Worm (Caenorhabditis elegans) whole organism, L3 larva: ENCODE data around the gene pch-2.

Experiments
- R02D3.7 ChIP-seq: fragments of 150-350 bp; optimal IDR thresholded peaks from 2 replicates; lab custom pipeline; 2014; ENCODE audit warnings: missing biosample characterization, missing genetic modification characterization
- ZK546.5 ChIP-seq: sonication (generic microtip); optimal IDR thresholded peaks from 2 replicates; lab custom pipeline; 2017; ENCODE audit warnings: missing biosample characterization, missing genetic modification characterization
- ceh-16 ChIP-seq: sonication (generic microtip); optimal IDR thresholded peaks from 2 replicates; lab custom pipeline; 2017; ENCODE audit warnings: missing biosample characterization, missing genetic modification characterization
- ceh-28 ChIP-seq: fragments of 150-350 bp; optimal IDR thresholded peaks from 2 replicates; lab custom pipeline; 2014; ENCODE audit warnings: missing biosample characterization, missing genetic modification reagents, missing genetic modification characterization
- ceh-82 ChIP-seq: fragments of 150-350 bp; optimal IDR thresholded peaks from 2 replicates; lab custom pipeline; 2014; ENCODE audit warnings: missing biosample characterization, missing genetic modification characterization
- ceh-9 ChIP-seq: sonication (generic microtip); optimal IDR thresholded peaks from 2 replicates; lab custom pipeline; 2018; ENCODE audit warnings: missing biosample characterization, missing genetic modification characterization
- daf-12 ChIP-seq: fragments of 150-350 bp; optimal IDR thresholded peaks from 2 replicates; lab custom pipeline; 2014; ENCODE audit warnings: missing biosample characterization, missing genetic modification reagents, missing genetic modification characterization
- egl-27 ChIP-seq: sonication (generic microtip); optimal IDR thresholded peaks from 4 replicates; lab custom pipeline; 2017; ENCODE audit warnings: missing biosample characterization, missing genetic modification reagents, missing genetic modification characterization
- egl-5 ChIP-seq: fragments of 150-350 bp; optimal IDR thresholded peaks from 2 replicates; lab custom pipeline; 2017; ENCODE audit warnings: missing biosample characterization, missing genetic modification reagents, missing genetic modification characterization, inconsistent platforms
- elt-1 ChIP-seq: fragments of 150-350 bp; optimal IDR thresholded peaks from 2 replicates; lab custom pipeline; 2014; ENCODE audit warnings: missing biosample characterization, missing genetic modification characterization
- elt-2 ChIP-seq: sonication (generic microtip); optimal IDR thresholded peaks from 2 replicates; lab custom pipeline; 2016; ENCODE audit warnings: missing genetic modification reagents, mild to moderate bottlenecking, missing genetic modification characterization, missing compliant biosample characterization
- elt-3 ChIP-seq, 3 experiments: fragments of 150-350 bp in 1 of 3; sonication (generic microtip) in 2 of 3; optimal IDR thresholded peaks; 2 replicates in 2 of 3; 4 replicates in 1 of 3; lab custom pipeline; 2014 to 2017; ENCODE audit warnings: missing biosample characterization in 3 of 3, missing genetic modification characterization in 3 of 3
- fkh-10 ChIP-seq: sonication (generic microtip); optimal IDR thresholded peaks from 2 replicates; lab custom pipeline; 2017; ENCODE audit warnings: missing biosample characterization, missing genetic modification reagents, missing genetic modification characterization
- fos-1 ChIP-seq: fragments of 150-350 bp; optimal IDR thresholded peaks from 2 replicates; lab custom pipeline; 2014; ENCODE audit warnings: missing biosample characterization, missing genetic modification characterization
- hmg-11 ChIP-seq: sonication (generic microtip); optimal IDR thresholded peaks from 2 replicates; lab custom pipeline; 2016; ENCODE audit warnings: missing genetic modification characterization, missing compliant biosample characterization
- lin-15B ChIP-seq: fragments of 150-350 bp; optimal IDR thresholded peaks from 2 replicates; lab custom pipeline; 2014; ENCODE audit warnings: missing biosample characterization, missing genetic modification characterization
- lsy-12 ChIP-seq: sonication (generic microtip); optimal IDR thresholded peaks from 2 replicates; lab custom pipeline; 2016; ENCODE audit warnings: mild to moderate bottlenecking, missing genetic modification characterization, missing compliant biosample characterization
- mdl-1 ChIP-seq: fragments of 150-350 bp; optimal IDR thresholded peaks from 2 replicates; lab custom pipeline; 2014; ENCODE audit warnings: missing biosample characterization, missing genetic modification characterization
- nfya-1 ChIP-seq: sonication (generic microtip); optimal IDR thresholded peaks from 2 replicates; lab custom pipeline; 2017; ENCODE audit warnings: missing genetic modification characterization, mild to moderate bottlenecking, missing compliant biosample characterization, antibody characterized with exemption, moderate library complexity; ENCODE audit not compliant: insufficient read depth
- nhr-11 ChIP-seq: fragments of 150-350 bp; optimal IDR thresholded peaks from 2 replicates; lab custom pipeline; 2014; ENCODE audit warnings: missing biosample characterization, missing genetic modification characterization
- nhr-12 ChIP-seq: fragments of 150-350 bp; optimal IDR thresholded peaks from 2 replicates; lab custom pipeline; 2014; ENCODE audit warnings: missing biosample characterization, missing genetic modification characterization
- nhr-23 ChIP-seq: fragments of 150-350 bp; optimal IDR thresholded peaks from 2 replicates; lab custom pipeline; 2014; ENCODE audit warnings: missing biosample characterization, missing genetic modification reagents, missing genetic modification characterization
- nhr-25 ChIP-seq: sonication (generic microtip); optimal IDR thresholded peaks from 2 replicates; lab custom pipeline; 2017; ENCODE audit warnings: missing biosample characterization, missing genetic modification characterization
- nhr-43 ChIP-seq: sonication (generic microtip); optimal IDR thresholded peaks from 2 replicates; lab custom pipeline; 2016; ENCODE audit warnings: mild to moderate bottlenecking, missing genetic modification characterization, missing compliant biosample characterization; ENCODE audit not compliant: poor library complexity, severe bottlenecking
- nhr-67 ChIP-seq: fragments of 150-350 bp; optimal IDR thresholded peaks from 2 replicates; lab custom pipeline; 2014; ENCODE audit warnings: missing biosample characterization, missing genetic modification characterization
- pha-4 ChIP-seq: fragments of 150-350 bp; optimal IDR thresholded peaks from 2 replicates; lab custom pipeline; 2014; ENCODE audit warnings: missing biosample characterization, missing genetic modification reagents, missing genetic modification characterization
- unc-39 ChIP-seq: sonication (generic microtip); optimal IDR thresholded peaks from 4 replicates; lab custom pipeline; 2017; ENCODE audit warnings: missing biosample characterization, missing genetic modification characterization
- unc-62 ChIP-seq: fragments of 150-350 bp; sonication (generic microtip); optimal IDR thresholded peaks from 4 replicates; lab custom pipeline; 2014; ENCODE audit warnings: missing biosample characterization, missing genetic modification reagents, missing genetic modification characterization
- zag-1 ChIP-seq: fragments of 150-350 bp; optimal IDR thresholded peaks from 2 replicates; lab custom pipeline; 2014; ENCODE audit warnings: missing biosample characterization, missing genetic modification characterization
- ztf-11 ChIP-seq: fragments of 150-350 bp; optimal IDR thresholded peaks from 2 replicates; lab custom pipeline; 2014; ENCODE audit warnings: missing biosample characterization, missing genetic modification characterization

The pch-2 gene

ce11 chrII:8187516-8187915, 29.4 kb downstream of the pch-2 start:
- TF ChIP-seq nhr-25 (tag; lab: Kevin White, UChicago) (peak; percentile 24), ZK546.5 (no peak)

- TF ChIP-seq ceh-82 (tag; lab: Kevin White, UChicago) (no peak), R02D3.7 (tag; lab: Kevin White, UChicago) (no peak), pha-4 (tag; lab: Kevin White, UChicago) (no peak)
Observed at ce11 chrII:8190455-8190854, 32.3 kb downstream of the pch-2 start, which contains the start of gene T05C12.8. Gene T05C12.8 (minus strand): TSS chrII:8190555.

ce11 chrII:8193126-8193525, 35.0 kb downstream of the pch-2 start, which contains the start of gene T05C12.9:
Gene T05C12.9 (minus strand): TSS chrII:8193226.
- TF ChIP-seq unc-39 (tag; lab: Kevin White, UChicago) (no peak), ceh-28 (tag; lab: Kevin White, UChicago) (no peak), egl-5 (tag; lab: Kevin White, UChicago) (no peak), ceh-9 (tag; lab: Kevin White, UChicago) (no peak), daf-12 (tag; lab: Kevin White, UChicago) (no peak), ZK546.5 (no peak), fos-1 (tag; lab: Kevin White, UChicago) (no peak), nhr-11 (tag; lab: Kevin White, UChicago) (no peak), elt-1 (tag; lab: Kevin White, UChicago) (no peak), nhr-12 (tag; lab: Kevin White, UChicago) (no peak), nhr-43 (tag; lab: Kevin White, UChicago) (no peak), nhr-23 (tag; lab: Kevin White, UChicago) (no peak), mdl-1 (tag; lab: Kevin White, UChicago) (no peak), R02D3.7 (tag; lab: Kevin White, UChicago) (no peak), nfya-1 (tag; lab: Kevin White, UChicago) (no peak)

- no peak for TF ChIP-seq nhr-67 (tag; lab: Kevin White, UChicago)
- TF ChIP-seq ceh-16 (tag; lab: Kevin White, UChicago), result no peak
- no peak for TF ChIP-seq lin-15B (tag; lab: Kevin White, UChicago)
Observed at ce11 chrII:8193922-8194321, 35.8 kb downstream of the pch-2 start.

- no peak for TF ChIP-seq nhr-43 (tag; lab: Kevin White, UChicago)
- no peak for TF ChIP-seq unc-62 (GFP tag; lab: Kevin White, UChicago)
- TF ChIP-seq egl-5 (tag; lab: Kevin White, UChicago), result no peak
- TF ChIP-seq daf-12 (tag; lab: Kevin White, UChicago), result no peak
- TF ChIP-seq ceh-9 (tag; lab: Kevin White, UChicago), result no peak
- TF ChIP-seq lsy-12, result no peak
- no peak for TF ChIP-seq unc-39 (tag; lab: Kevin White, UChicago)
- no peak for TF ChIP-seq hmg-11 (tag; lab: Kevin White, UChicago)
- no peak for TF ChIP-seq ztf-11 (tag; lab: Kevin White, UChicago)
- no peak for TF ChIP-seq zag-1 (tag; lab: Kevin White, UChicago)
- no peak for TF ChIP-seq fkh-10
- no peak for TF ChIP-seq mdl-1 (tag; lab: Kevin White, UChicago)
- TF ChIP-seq elt-2 (tag; lab: Kevin White, UChicago), result no peak
- TF ChIP-seq elt-3 (tag; optimal IDR thresholded peaks at IDR 0.05; lab: Kevin White, UChicago), result no peak
Observed at ce11 chrII:8198503-8198902, 40.4 kb downstream of the pch-2 start, which contains the start of gene qua-1. Gene qua-1 (plus strand): TSS chrII:8198803.

ce11 chrII:8199803-8200202, 41.7 kb downstream of the pch-2 start:
- peak; percentile 62 for TF ChIP-seq nhr-25 (tag; lab: Kevin White, UChicago)
- no peak for TF ChIP-seq ceh-82 (tag; lab: Kevin White, UChicago)
- no peak for TF ChIP-seq ceh-16 (tag; lab: Kevin White, UChicago)
- no peak for TF ChIP-seq egl-27 (tag; lab: Kevin White, UChicago)
- TF ChIP-seq, all 47 proteins: peak for 1
